Fruit fly (Drosophila melanogaster): ENCODE results near the gene CG10336.

The CG10336 gene

DNA sequence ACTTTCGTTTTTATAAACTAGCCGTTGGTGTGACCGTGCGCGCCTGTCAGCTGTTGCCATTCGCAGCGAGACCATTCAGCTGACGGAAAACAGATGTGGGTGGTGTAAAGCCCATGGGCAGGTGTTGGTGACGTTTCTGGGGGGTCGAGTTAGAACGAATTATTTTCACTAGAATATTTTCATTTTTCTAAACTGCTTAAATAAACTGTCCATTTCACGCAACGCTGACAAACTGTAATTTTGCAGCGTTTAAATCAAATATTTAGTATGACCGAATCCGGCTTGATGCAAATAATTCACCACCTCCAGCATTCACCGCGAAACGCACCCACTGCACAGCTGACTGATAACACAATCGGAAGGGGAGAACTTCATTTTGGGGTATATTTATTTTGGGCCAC lies 6.1 kb downstream of the CG10336 start, which contains the start of the genes CG10383 and CG10338 (continued):
- TF ChIP-seq Six4 (GFP tag; optimal IDR thresholded peaks at IDR 0.05) (peak; percentile 75), dmrt99B (tag; optimal IDR thresholded peaks at IDR 0.05) (peak; percentile 72), CG6683 (GFP tag; optimal IDR thresholded peaks at IDR 0.05) (peak; percentile 41), BEAF-32 (GFP tag; optimal IDR thresholded peaks at IDR 0.05) (peak; percentile 49), Awh (GFP tag; IDR thresholded peaks at IDR 0.05) (peak; percentile 91), Chrac-16 (GFP tag; optimal IDR thresholded peaks at IDR 0.05) (peak; percentile 90), hb (GFP tag; IDR thresholded peaks at IDR 0.05; ENCODE audit: partially characterized antibody) (no peak), Lhr (GFP tag; optimal IDR thresholded peaks at IDR 0.05) (peak; percentile 62), CG30403 (GFP tag; optimal IDR thresholded peaks at IDR 0.05) (peak; percentile 87), nerfin-1 (tag; optimal IDR thresholded peaks at IDR 0.05) (peak; percentile 57), Hsf (GFP tag; optimal IDR thresholded peaks at IDR 0.05) (peak; percentile 90), pum (GFP tag; optimal IDR thresholded peaks at IDR 0.05) (peak; percentile 91), Vsx1 (GFP tag; optimal IDR thresholded peaks at IDR 0.05) (peak; percentile 60), insv (GFP tag; optimal IDR thresholded peaks at IDR 0.05) (peak in 1 of 2 experiments; percentile 43), CG4854 (GFP tag; optimal IDR thresholded peaks at IDR 0.05) (peak; percentile 58), ac (GFP tag; optimal IDR thresholded peaks at IDR 0.05) (no peak), CG9727 (GFP tag; optimal IDR thresholded peaks at IDR 0.05) (peak; percentile 80), CG3726 (GFP tag; IDR thresholded peaks at IDR 0.05) (peak; percentile 79; the same call in 1 of the 3 replicates), ranshi (GFP tag; IDR thresholded peaks at IDR 0.05) (peak; percentile 90), E2f1 (GFP tag; IDR thresholded peaks at IDR 0.05) (peak; percentile 89), CG9932 (GFP tag; IDR thresholded peaks at IDR 0.05) (peak; percentile 92), bbx (GFP tag; IDR thresholded peaks at IDR 0.05; ENCODE audit: partially characterized antibody) (no peak), oc (tag; optimal IDR thresholded peaks at IDR 0.05) (peak; percentile 79), CG13624 (GFP tag; optimal IDR thresholded peaks at IDR 0.05) (peak; percentile 92), cas (GFP tag; IDR thresholded peaks at IDR 0.05) (peak; percentile 67), nerfin-2 (GFP tag; IDR thresholded peaks at IDR 0.05; ENCODE audit: partially characterized antibody) (no peak), Camta (GFP tag; optimal IDR thresholded peaks at IDR 0.05) (peak; percentile 81), cwo (GFP tag; optimal IDR thresholded peaks at IDR 0.05) (peak; percentile 80), CG7357 (GFP tag; IDR thresholded peaks at IDR 0.05) (peak; percentile 65; the same call in 2 of the 3 replicates), ken (GFP tag; IDR thresholded peaks at IDR 0.05) (peak; percentile 95), CG12942 (GFP tag; optimal IDR thresholded peaks at IDR 0.05) (peak; percentile 79), sd (tag; optimal IDR thresholded peaks at IDR 0.05) (peak; percentile 84), gcm2 (GFP tag; optimal IDR thresholded peaks at IDR 0.05) (peak; percentile 71), Bgb (GFP tag; IDR thresholded peaks at IDR 0.05; ENCODE audit: partially characterized antibody) (no peak), seq (GFP tag; IDR thresholded peaks at IDR 0.05) (peak; percentile 84), Usf (GFP tag; optimal IDR thresholded peaks at IDR 0.05) (peak; percentile 59), TFAM (GFP tag; optimal IDR thresholded peaks at IDR 0.05) (no peak), CG8478 (optimal IDR thresholded peaks at IDR 0.05) (no peak), D19B (GFP tag; optimal IDR thresholded peaks at IDR 0.05) (peak; percentile 41), CG18476 (GFP tag; optimal IDR thresholded peaks at IDR 0.05) (peak; percentile 54), CG17359 (tag; optimal IDR thresholded peaks at IDR 0.05) (peak; percentile 84), tx (GFP tag; optimal IDR thresholded peaks at IDR 0.05) (peak; percentile 86), pzg (GFP tag; optimal IDR thresholded peaks at IDR 0.05) (peak; percentile 90), Jarid2 (GFP tag; optimal IDR thresholded peaks at IDR 0.05) (peak; percentile 46), CG5245 (GFP tag; optimal IDR thresholded peaks at IDR 0.05) (peak; percentile 71), CG7928 (GFP tag; optimal IDR thresholded peaks at IDR 0.05) (peak; percentile 31), CG32772 (GFP tag; IDR thresholded peaks at IDR 0.05) (peak; percentile 90), CG7839 (tag; optimal IDR thresholded peaks at IDR 0.05) (peak; percentile 80), CG17612 (GFP tag; IDR thresholded peaks at IDR 0.05) (peak; percentile 75), Poxn (GFP tag; IDR thresholded peaks at IDR 0.05) (peak; percentile 12; the same call in 1 of the 2 replicates), Elba2 (GFP tag; optimal IDR thresholded peaks at IDR 0.05) (peak; percentile 48)
